Worm (Caenorhabditis elegans): ENCODE measurements around the gene srd-46.

Gene srd-46

DNA sequence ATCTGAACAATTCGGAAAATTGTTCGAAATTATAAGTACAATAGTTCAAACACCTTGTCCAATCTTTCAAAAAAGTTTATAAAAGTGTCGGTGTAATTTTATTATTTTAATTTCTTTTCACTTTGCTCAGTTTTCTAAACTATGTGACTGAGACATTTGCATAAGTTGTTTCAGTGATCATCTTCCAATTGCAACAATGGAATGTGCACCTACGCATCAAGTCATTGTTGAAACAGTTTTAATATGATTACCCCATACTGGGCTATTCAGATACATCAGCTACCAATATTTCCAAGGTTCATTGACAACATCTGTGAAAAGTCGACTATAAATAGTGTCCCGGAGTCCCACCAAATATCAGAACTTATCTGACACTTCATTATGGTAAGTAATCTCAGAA, 25.2 kb downstream of the srd-46 start, which contains the start of gene nspc-13:
Gene nspc-13 (plus strand): TSS at position 301 of the 400 bp plus-strand sequence.
- no peak for TF ChIP-seq unc-62 (GFP tag; optimal IDR thresholded peaks at IDR 0.05)

- no peak for TF ChIP-seq unc-62 (GFP tag; optimal IDR thresholded peaks at IDR 0.05)
Observed at ce11 chrX:12358957-12359356, 27.1 kb downstream of the srd-46 start, which contains the start of gene nspc-14. TSS of gene nspc-14 (minus strand) at chrX:12359057.

DNA sequence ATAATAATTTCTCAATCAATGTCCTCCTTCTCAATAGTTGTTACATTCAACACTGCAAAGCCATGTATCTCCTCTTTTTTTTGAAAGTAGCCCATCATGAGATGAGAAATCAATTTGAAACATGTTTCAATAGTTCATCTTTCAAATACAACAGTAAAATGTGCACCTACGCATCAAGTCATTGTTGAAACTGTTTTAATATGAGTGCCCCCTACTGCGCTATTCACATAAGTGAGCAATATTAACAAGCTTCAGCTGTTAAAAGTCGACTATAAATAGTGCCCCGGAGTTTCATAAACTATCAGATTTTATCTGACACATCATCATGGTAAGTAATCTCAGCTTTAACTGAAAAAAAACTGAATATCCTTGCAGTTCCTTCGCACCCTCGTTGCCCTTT, 28.5 kb downstream of the srd-46 start, which contains the start of the genes nspc-15 and F19H6.6:
Gene nspc-15 (plus strand): TSS at position 301 of the 400 bp plus-strand sequence.
Gene F19H6.6 (plus strand): TSS at position 384 of the 400 bp plus-strand sequence.
- TF ChIP-seq unc-62 (GFP tag; optimal IDR thresholded peaks at IDR 0.05), result no peak

ce11 chrX:12362951-12363486, 31.1 kb downstream of the srd-46 start:
- peak; percentile 33 for TF ChIP-seq unc-62 (GFP tag; optimal IDR thresholded peaks at IDR 0.05)

DNA sequence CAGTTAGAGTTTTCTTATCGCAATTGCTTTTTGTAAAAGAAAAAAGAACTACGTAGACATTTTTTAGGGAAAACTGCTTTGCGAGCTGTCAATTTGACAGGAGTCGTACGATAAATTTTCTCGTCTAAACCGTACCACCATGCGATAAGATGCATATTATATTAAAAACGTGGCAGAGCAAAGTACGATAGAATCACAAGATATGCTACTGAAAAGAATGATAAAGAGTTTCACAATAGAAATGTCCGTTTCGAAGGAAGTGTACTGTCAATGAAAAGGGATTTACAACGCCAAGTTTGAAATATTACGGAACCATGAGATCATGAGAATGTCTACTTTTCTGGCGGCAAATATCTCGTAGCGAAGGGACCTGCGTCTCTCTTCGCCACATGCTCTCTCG, 32.9 kb downstream of the srd-46 start, which contains the start of gene F19H6.5:
Gene F19H6.5 (minus strand): TSS at position 101 of the 400 bp plus-strand sequence.
- no peak for TF ChIP-seq unc-62 (GFP tag; optimal IDR thresholded peaks at IDR 0.05)

ce11 chrX:12365388-12365787, 33.5 kb downstream of the srd-46 start, which contains the start of gene F19H6.4:
TSS of gene F19H6.4 (plus strand) at chrX:12365688.
- no peak for TF ChIP-seq unc-62 (GFP tag; optimal IDR thresholded peaks at IDR 0.05)

ce11 chrX:12367498-12367897, 35.6 kb downstream of the srd-46 start:
- no peak for TF ChIP-seq unc-62 (GFP tag; optimal IDR thresholded peaks at IDR 0.05)

ce11 chrX:12371321-12371720, 39.4 kb downstream of the srd-46 start, which contains the start of gene rif-1.2:
TSS of gene rif-1.2 (minus strand) at chrX:12371421.
- no peak for TF ChIP-seq unc-62 (GFP tag; optimal IDR thresholded peaks at IDR 0.05)

DNA sequence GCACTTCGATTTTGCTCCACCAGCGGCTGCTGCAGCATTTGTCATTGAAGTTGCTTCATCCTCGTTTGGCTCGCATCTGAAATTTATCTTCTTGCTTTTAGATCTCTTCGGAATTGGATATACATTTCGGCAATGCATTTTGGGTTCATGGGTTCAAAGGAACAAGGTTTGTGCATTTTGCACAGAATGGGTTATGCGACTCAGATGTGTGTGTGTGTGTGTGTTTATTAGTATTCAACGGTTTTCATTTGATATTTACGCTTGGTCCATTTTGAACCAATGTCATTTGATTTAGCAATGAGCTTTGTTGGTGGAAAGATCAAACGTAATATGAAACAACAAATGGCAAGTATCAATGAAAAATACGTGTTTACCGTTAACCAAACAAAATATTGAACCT, 43.9 kb downstream of the srd-46 start:
- no peak for TF ChIP-seq unc-62 (GFP tag; optimal IDR thresholded peaks at IDR 0.05)

ce11 chrX:12378293-12378692, 46.4 kb downstream of the srd-46 start, which contains the start of gene glb-13:
TSS of gene glb-13 (minus strand) at chrX:12378393.
- no peak for TF ChIP-seq unc-62 (GFP tag; optimal IDR thresholded peaks at IDR 0.05)
